Fruit fly (Drosophila melanogaster) whole organism, embryonic: ENCODE measurements around the gene PH4alphaNE3.
A peak's percentile ranks its signal among the peaks of the same experiment; 100 is the strongest.

Source experiments
- Ada2b ChIP-seq: fragments of 200-800 bp; sonication (Bioruptor generic); IDR thresholded peaks from 2 replicates; pipeline ENCODE4 v1.3.6; 2022; ENCODE audit warnings: missing biosample characterization, missing genetic modification characterization
- CG10979 ChIP-seq: fragments of 200-800 bp; sonication (Bioruptor generic); optimal IDR thresholded peaks from 2 replicates; lab custom pipeline; 2018; ENCODE audit warnings: missing biosample characterization, mild to moderate bottlenecking, missing genetic modification characterization, moderate library complexity
- CG12071 ChIP-seq: fragments of 200-800 bp; sonication (Bioruptor generic); optimal IDR thresholded peaks from 3 replicates; lab custom pipeline; 2018; ENCODE audit warnings: missing biosample characterization, mild to moderate bottlenecking, missing genetic modification characterization
- CG13287 ChIP-seq: fragments of 200-800 bp; sonication (Bioruptor generic); IDR thresholded peaks from 2 replicates; pipeline ENCODE4 v1.3.6; 2022; ENCODE audit warnings: missing biosample characterization, missing genetic modification characterization; ENCODE audit not compliant: partially characterized antibody
- CG14965 ChIP-seq: fragments of 200-800 bp; sonication (Bioruptor generic); optimal IDR thresholded peaks from 2 replicates; lab custom pipeline; 2016; ENCODE audit warnings: missing biosample characterization, missing genetic modification characterization, borderline replicate concordance
- CG17359 ChIP-seq: fragments of 200-800 bp; sonication (Bioruptor generic); optimal IDR thresholded peaks from 3 replicates; lab custom pipeline; 2018; ENCODE audit warnings: missing biosample characterization, mild to moderate bottlenecking, missing genetic modification characterization, moderate library complexity
- CG2875 ChIP-seq: fragments of 200-800 bp; sonication (Bioruptor generic); optimal IDR thresholded peaks from 2 replicates; lab custom pipeline; 2017; ENCODE audit warnings: missing biosample characterization, mild to moderate bottlenecking, missing genetic modification characterization, missing genetic modification reagents
- CG3065 ChIP-seq: fragments of 200-800 bp; sonication (Bioruptor generic); optimal IDR thresholded peaks from 2 replicates; lab custom pipeline; 2016; ENCODE audit warnings: missing biosample characterization, missing genetic modification characterization
- CG31365 ChIP-seq: fragments of 200-800 bp; sonication (Bioruptor generic); optimal IDR thresholded peaks from 2 replicates; lab custom pipeline; 2018; ENCODE audit warnings: missing biosample characterization, mild to moderate bottlenecking, missing genetic modification characterization
- CG33213 ChIP-seq: fragments of 200-800 bp; sonication (Bioruptor generic); optimal IDR thresholded peaks from 3 replicates; lab custom pipeline; 2016; ENCODE audit warnings: missing biosample characterization, missing genetic modification characterization
- CG3995 ChIP-seq: fragments of 200-800 bp; sonication (Bioruptor generic); optimal IDR thresholded peaks from 3 replicates; lab custom pipeline; 2016; ENCODE audit warnings: missing biosample characterization, missing genetic modification characterization
- CG4360 ChIP-seq: fragments of 200-800 bp; sonication (Bioruptor generic); IDR thresholded peaks from 2 replicates; pipeline ENCODE4 v1.3.6; 2022; ENCODE audit warnings: missing biosample characterization, missing genetic modification characterization
- CG4424 ChIP-seq: fragments of 200-800 bp; sonication (Bioruptor generic); optimal IDR thresholded peaks from 3 replicates; lab custom pipeline; 2016; ENCODE audit warnings: missing biosample characterization, missing genetic modification characterization
- CG7745 ChIP-seq: fragments of 200-800 bp; sonication (Bioruptor generic); optimal IDR thresholded peaks from 2 replicates; lab custom pipeline; 2018; ENCODE audit warnings: missing biosample characterization, mild to moderate bottlenecking, missing genetic modification characterization, moderate library complexity
- CG9215 ChIP-seq: fragments of 200-800 bp; sonication (Bioruptor generic); IDR thresholded peaks from 2 replicates; pipeline ENCODE4 v1.3.6; 2022; ENCODE audit warnings: missing biosample characterization, missing genetic modification characterization
- CTCF ChIP-seq: fragments of 200-800 bp; sonication (Bioruptor generic); optimal IDR thresholded peaks from 2 replicates; lab custom pipeline; 2017; ENCODE audit warnings: missing biosample characterization, mild to moderate bottlenecking, missing genetic modification characterization, moderate library complexity
- Doc3 ChIP-seq: fragments of 200-800 bp; sonication (Bioruptor generic); IDR thresholded peaks from 3 replicates; pipeline ENCODE4 v1.3.6; 2022; ENCODE audit warnings: missing biosample characterization, missing genetic modification characterization; ENCODE audit not compliant: partially characterized antibody
- Eip74EF ChIP-seq, 2 experiments: fragments of 200-800 bp in 1 of 2; fragments of >200 bp in 1 of 2; sonication (Bioruptor generic) in 1 of 2; optimal IDR thresholded peaks; 2 replicates each; lab custom pipeline; 2017 to 2019; ENCODE audit warnings: missing biosample characterization in 2 of 2, missing genetic modification characterization in 2 of 2, mild to moderate bottlenecking in 1 of 2, moderate library complexity in 1 of 2
- Hey ChIP-seq: fragments of 200-800 bp; sonication (Bioruptor generic); optimal IDR thresholded peaks from 3 replicates; lab custom pipeline; 2018; ENCODE audit warnings: missing biosample characterization, mild to moderate bottlenecking, missing genetic modification characterization
- NC2α ChIP-seq: fragments of 200-800 bp; sonication (Bioruptor generic); optimal IDR thresholded peaks from 2 replicates; lab custom pipeline; 2016; ENCODE audit warnings: missing biosample characterization, missing genetic modification characterization
- NK7.1 ChIP-seq: fragments of 200-800 bp; sonication (Bioruptor generic); optimal IDR thresholded peaks from 3 replicates; lab custom pipeline; 2016; ENCODE audit warnings: missing biosample characterization, missing genetic modification characterization
- Nf-YB ChIP-seq: fragments of 200-800 bp; sonication (Bioruptor generic); optimal IDR thresholded peaks from 3 replicates; lab custom pipeline; 2019; ENCODE audit warnings: missing biosample characterization, mild to moderate bottlenecking, missing genetic modification characterization, moderate library complexity
- NfI ChIP-seq: fragments of 200-800 bp; sonication (Bioruptor generic); optimal IDR thresholded peaks from 3 replicates; lab custom pipeline; 2018; ENCODE audit warnings: missing biosample characterization, mild to moderate bottlenecking, missing genetic modification characterization, moderate library complexity
- Oli ChIP-seq: fragments of 200-800 bp; sonication (Bioruptor generic); optimal IDR thresholded peaks from 2 replicates; lab custom pipeline; 2018; ENCODE audit warnings: missing biosample characterization, mild to moderate bottlenecking, missing genetic modification characterization, moderate library complexity
- Poxn ChIP-seq: fragments of 200-800 bp; sonication (Bioruptor generic); IDR thresholded peaks from 2 replicates; pipeline ENCODE4 v1.3.6; 2022; ENCODE audit warnings: missing biosample characterization, missing genetic modification characterization
- Ptx1 ChIP-seq: fragments of 200-800 bp; sonication (Bioruptor generic); IDR thresholded peaks from 2 replicates; pipeline ENCODE4 v1.3.6; 2022; ENCODE audit warnings: missing biosample characterization, missing genetic modification characterization
- YL-1 ChIP-seq: fragments of 200-800 bp; sonication (Bioruptor generic); optimal IDR thresholded peaks from 3 replicates; lab custom pipeline; 2017; ENCODE audit warnings: missing biosample characterization, mild to moderate bottlenecking, missing genetic modification characterization
- ac ChIP-seq: fragments of 200-800 bp; sonication (Bioruptor generic); optimal IDR thresholded peaks from 3 replicates; lab custom pipeline; 2017; ENCODE audit warnings: missing biosample characterization, mild to moderate bottlenecking, missing genetic modification characterization
- al ChIP-seq: fragments of 200-800 bp; sonication (Bioruptor generic); IDR thresholded peaks from 2 replicates; pipeline ENCODE4 v1.3.6; 2022; ENCODE audit warnings: missing biosample characterization, missing genetic modification characterization
- bbx ChIP-seq: fragments of 200-800 bp; sonication (Bioruptor generic); IDR thresholded peaks from 2 replicates; pipeline ENCODE4 v1.3.6; 2022; ENCODE audit warnings: missing biosample characterization, missing genetic modification characterization; ENCODE audit not compliant: partially characterized antibody
- br ChIP-seq: fragments of >200 bp; optimal IDR thresholded peaks from 2 replicates; lab custom pipeline; 2017
- cg ChIP-seq: fragments of 200-800 bp; sonication (Bioruptor generic); optimal IDR thresholded peaks from 3 replicates; lab custom pipeline; 2019; ENCODE audit warnings: missing biosample characterization, mild to moderate bottlenecking, missing genetic modification characterization, moderate library complexity
- chn ChIP-seq: fragments of 200-800 bp; sonication (Bioruptor generic); optimal IDR thresholded peaks from 2 replicates; lab custom pipeline; 2016; ENCODE audit warnings: missing biosample characterization, missing genetic modification characterization
- dmrt99B ChIP-seq: fragments of 200-800 bp; sonication (Bioruptor generic); optimal IDR thresholded peaks from 2 replicates; lab custom pipeline; 2018; ENCODE audit warnings: missing biosample characterization, mild to moderate bottlenecking, missing genetic modification characterization, moderate library complexity
- esg ChIP-seq: fragments of 200-800 bp; sonication (Bioruptor generic); conservative IDR thresholded peaks from 2 replicates; pipeline ENCODE4 v1.3.6; 2022; ENCODE audit warnings: missing biosample characterization, missing genetic modification characterization
- ftz-f1 ChIP-seq: fragments of 200-800 bp; sonication (Bioruptor generic); optimal IDR thresholded peaks from 2 replicates; lab custom pipeline; 2016; ENCODE audit warnings: missing biosample characterization, missing genetic modification characterization
- gro ChIP-seq: fragments of 200-800 bp; sonication (Bioruptor generic); optimal IDR thresholded peaks from 2 replicates; lab custom pipeline; 2016; ENCODE audit warnings: missing biosample characterization, missing genetic modification characterization
- inv ChIP-seq: fragments of 200-800 bp; sonication (Bioruptor generic); IDR thresholded peaks from 2 replicates; pipeline ENCODE4 v1.3.6; 2022; ENCODE audit warnings: missing biosample characterization, missing genetic modification characterization; ENCODE audit not compliant: partially characterized antibody
- mam ChIP-seq: fragments of 200-800 bp; sonication (Bioruptor generic); optimal IDR thresholded peaks from 3 replicates; lab custom pipeline; 2016; ENCODE audit warnings: missing biosample characterization, missing genetic modification characterization
- oc ChIP-seq: fragments of 200-800 bp; sonication (Bioruptor generic); optimal IDR thresholded peaks from 2 replicates; lab custom pipeline; 2018; ENCODE audit warnings: missing biosample characterization, mild to moderate bottlenecking, missing genetic modification characterization, moderate library complexity
- p53 ChIP-seq: fragments of 200-800 bp; sonication (Bioruptor generic); optimal IDR thresholded peaks from 2 replicates; lab custom pipeline; 2016; ENCODE audit warnings: missing biosample characterization, missing genetic modification characterization
- row ChIP-seq: fragments of 200-800 bp; sonication (Bioruptor generic); IDR thresholded peaks from 3 replicates; pipeline ENCODE4 v1.3.6; 2022; ENCODE audit warnings: missing biosample characterization, missing genetic modification characterization
- salm ChIP-seq: fragments of 200-800 bp; sonication (Bioruptor generic); optimal IDR thresholded peaks from 2 replicates; lab custom pipeline; 2018; ENCODE audit warnings: missing biosample characterization, mild to moderate bottlenecking, missing genetic modification characterization
- ttk ChIP-seq: fragments of 200-800 bp; sonication (Bioruptor generic); IDR thresholded peaks from 2 replicates; pipeline ENCODE4 v2.1.2; 2022; ENCODE audit warnings: missing biosample characterization, missing genetic modification characterization
- tup ChIP-seq: fragments of 200-800 bp; sonication (Bioruptor generic); optimal IDR thresholded peaks from 2 replicates; lab custom pipeline; 2016; ENCODE audit warnings: missing biosample characterization, mild to moderate bottlenecking, missing genetic modification characterization, moderate library complexity
- usp ChIP-seq: fragments of >200 bp; optimal IDR thresholded peaks from 2 replicates; lab custom pipeline; 2017; ENCODE audit warnings: missing biosample characterization, missing genetic modification characterization
- vvl ChIP-seq: fragments of 200-800 bp; sonication (Bioruptor generic); IDR thresholded peaks from 2 replicates; pipeline ENCODE4 v1.3.6; 2022; ENCODE audit warnings: missing biosample characterization, missing genetic modification characterization
- wor ChIP-seq: fragments of 200-800 bp; sonication (Bioruptor generic); IDR thresholded peaks from 2 replicates; pipeline ENCODE4 v1.3.6; 2022; ENCODE audit warnings: missing biosample characterization, missing genetic modification characterization
- zen ChIP-seq: fragments of 200-800 bp; sonication (Bioruptor generic); optimal IDR thresholded peaks from 3 replicates; lab custom pipeline; 2018; ENCODE audit warnings: missing biosample characterization, mild to moderate bottlenecking, missing genetic modification characterization, moderate library complexity
- zfh2 ChIP-seq: fragments of 200-800 bp; sonication (Bioruptor generic); optimal IDR thresholded peaks from 2 replicates; lab custom pipeline; 2016; ENCODE audit warnings: missing biosample characterization, missing genetic modification characterization

PH4alphaNE3 gene

dm6 chr3R:30601440-30602256 lies 2.3 kb upstream of the PH4alphaNE3 start, which contains the start of the genes CG2246 and CG31021 (continued):
- TF ChIP-seq bbx (GFP tag; lab: Robert Waterston, UW): peak; percentile 79
- TF ChIP-seq dmrt99B (tag; lab: Kevin White, UChicago): peak; percentile 41
- TF ChIP-seq chn (GFP tag; lab: Kevin White, UChicago): peak; percentile 49
- TF ChIP-seq CG4424 (GFP tag; lab: Kevin White, UChicago): peak; percentile 21
- TF ChIP-seq salm (tag; lab: Kevin White, UChicago): no peak
- peak; percentile 60 for TF ChIP-seq CG9215 (GFP tag; lab: Robert Waterston, UW)
- TF ChIP-seq ftz-f1 (GFP tag; lab: Kevin White, UChicago): no peak
- peak; percentile 84 for TF ChIP-seq CG3995 (GFP tag; lab: Kevin White, UChicago)
- no peak for TF ChIP-seq CG14965 (GFP tag; lab: Kevin White, UChicago)
- peak; percentile 85 for TF ChIP-seq CG13287
- no peak for TF ChIP-seq ttk (GFP tag; lab: Robert Waterston, UW)
- TF ChIP-seq ac (GFP tag; lab: Kevin White, UChicago): no peak
- TF ChIP-seq CG17359 (tag; lab: Kevin White, UChicago): peak; percentile 19
- TF ChIP-seq Doc3 (GFP tag; lab: Robert Waterston, UW): peak; percentile 69
- TF ChIP-seq CG31365 (tag; lab: Kevin White, UChicago): no peak
- TF ChIP-seq br (lab: Kevin White, UChicago): no peak
- no peak for TF ChIP-seq Nf-YB (GFP tag; lab: Kevin White, UChicago)
- no peak for TF ChIP-seq gro (GFP tag; lab: Kevin White, UChicago)
- TF ChIP-seq zfh2 (GFP tag; lab: Kevin White, UChicago): peak; percentile 78
- TF ChIP-seq NC2α (GFP tag; lab: Kevin White, UChicago): no peak
- no peak for TF ChIP-seq CG12071 (GFP tag; lab: Kevin White, UChicago)
- TF ChIP-seq CG7745 (tag; lab: Kevin White, UChicago): no peak
- TF ChIP-seq Poxn (GFP tag; lab: Robert Waterston, UW): no peak
- no peak for TF ChIP-seq NfI
- TF ChIP-seq esg (GFP tag; lab: Robert Waterston, UW): no peak
- peak; percentile 80; the same call in 1 of the 2 replicates for TF ChIP-seq vvl
- TF ChIP-seq CG3065: no peak
- TF ChIP-seq cg: no peak
- peak; percentile 93 for TF ChIP-seq CG33213 (GFP tag; lab: Kevin White, UChicago)
- peak; percentile 43; the same call in 1 of the 2 replicates for TF ChIP-seq Ptx1 (GFP tag; lab: Robert Waterston, UW)
- TF ChIP-seq inv (GFP tag; lab: Robert Waterston, UW): peak; percentile 84
- TF ChIP-seq YL-1 (GFP tag; lab: Kevin White, UChicago): peak; percentile 34
- peak; percentile 36 for TF ChIP-seq CTCF (GFP tag; lab: Kevin White, UChicago)
- TF ChIP-seq Eip74EF (GFP tag; optimal IDR thresholded peaks at IDR 0.05; lab: Kevin White, UChicago): no peak
- no peak for TF ChIP-seq Hey (tag; lab: Kevin White, UChicago)
- TF ChIP-seq row: peak; percentile 90
- TF ChIP-seq al (GFP tag; lab: Robert Waterston, UW): peak; percentile 43; the same call in 1 of the 2 replicates
- TF ChIP-seq CG2875 (GFP tag; lab: Kevin White, UChicago): no peak
- peak; percentile 25 for TF ChIP-seq CG10979 (tag; lab: Kevin White, UChicago)
- TF ChIP-seq p53 (GFP tag; lab: Kevin White, UChicago): peak; percentile 58
- TF ChIP-seq usp (GFP tag; lab: Kevin White, UChicago): no peak
- TF ChIP-seq NK7.1 (GFP tag; lab: Kevin White, UChicago): no peak
- TF ChIP-seq Oli: no peak
- no peak for TF ChIP-seq CG4360 (GFP tag; lab: Robert Waterston, UW)
- peak; percentile 25; the same call in 1 of the 2 replicates for TF ChIP-seq wor
- TF ChIP-seq zen (tag; lab: Kevin White, UChicago): peak; percentile 29
- no peak for TF ChIP-seq tup
- TF ChIP-seq oc (tag; lab: Kevin White, UChicago): no peak
- peak; percentile 78 for TF ChIP-seq mam (GFP tag; lab: Kevin White, UChicago)
- peak; percentile 16; the same call in 1 of the 2 replicates for TF ChIP-seq Ada2b (GFP tag; lab: Robert Waterston, UW)
